Fruit fly (Drosophila melanogaster): ENCODE results near the gene qin.

The qin gene

DNA sequence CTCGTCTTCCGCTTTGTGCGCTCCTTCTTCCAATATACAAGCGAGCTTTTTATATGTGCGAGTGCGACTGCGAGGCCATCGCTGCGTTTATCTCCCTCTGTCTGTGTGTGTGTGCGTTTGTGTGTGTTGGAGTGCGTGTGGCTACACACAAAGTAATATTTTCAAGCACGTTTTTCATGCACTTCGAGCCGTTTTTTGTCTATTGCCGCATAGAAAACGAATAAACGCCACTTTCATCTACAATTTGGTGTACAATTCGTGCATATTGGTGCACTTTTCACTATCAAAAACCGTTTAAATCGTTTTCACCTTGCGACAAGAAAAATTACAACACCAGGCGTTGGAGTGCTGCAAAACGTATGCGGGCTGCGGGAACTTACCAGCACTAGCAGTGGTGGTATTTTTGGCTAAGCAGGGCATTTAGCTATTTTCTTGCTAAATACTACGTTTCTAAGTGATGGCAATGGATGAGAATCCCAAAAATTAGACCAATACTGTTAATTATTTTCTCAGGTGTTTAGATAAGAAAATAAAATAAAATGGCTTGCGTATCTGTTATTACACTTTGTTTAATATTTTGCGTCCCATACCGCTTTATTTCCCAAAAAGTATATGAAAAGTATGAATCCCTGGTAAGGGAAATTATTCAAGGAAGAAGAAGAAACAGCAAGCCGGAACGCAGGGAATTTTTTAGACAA, 68.3 kb downstream of the qin start, which contains the start of the genes CG31224 and CstF64 (continued):
- no peak for TF ChIP-seq pita (GFP tag; optimal IDR thresholded peaks at IDR 0.05)
- TF ChIP-seq CG17568 (GFP tag; optimal IDR thresholded peaks at IDR 0.05), result no peak
- TF ChIP-seq CG15696 (tag; optimal IDR thresholded peaks at IDR 0.05), result peak; percentile 81
- TF ChIP-seq Lpt (GFP tag; optimal IDR thresholded peaks at IDR 0.05), result no peak
- peak; percentile 88 for TF ChIP-seq CG33213 (GFP tag; optimal IDR thresholded peaks at IDR 0.05)
- TF ChIP-seq zfh2 (GFP tag; optimal IDR thresholded peaks at IDR 0.05), result peak; percentile 90
- TF ChIP-seq bab2 (GFP tag; optimal IDR thresholded peaks at IDR 0.05), result peak; percentile 87
- TF ChIP-seq CG14050 (GFP tag; IDR thresholded peaks at IDR 0.05), result peak; percentile 70
- no peak for TF ChIP-seq CG15011 (GFP tag; optimal IDR thresholded peaks at IDR 0.05)
- TF ChIP-seq Ets97D (GFP tag; optimal IDR thresholded peaks at IDR 0.05), result peak; percentile 94
- TF ChIP-seq slp2 (GFP tag; optimal IDR thresholded peaks at IDR 0.05), result peak; percentile 79
- no peak for TF ChIP-seq Bgb (GFP tag; IDR thresholded peaks at IDR 0.05; ENCODE audit: partially characterized antibody)
- TF ChIP-seq CG8478 (optimal IDR thresholded peaks at IDR 0.05), result peak; percentile 82
- peak; percentile 74 for TF ChIP-seq Fer2 (tag; optimal IDR thresholded peaks at IDR 0.05)
- TF ChIP-seq NfI (GFP tag; optimal IDR thresholded peaks at IDR 0.05), result peak; percentile 86
- 0 out of 3 replicates have a peak, but pooled peaks have one; percentile 8 for TF ChIP-seq jigr1 (GFP tag; IDR thresholded peaks at IDR 0.05)
- TF ChIP-seq CG18764 (GFP tag; optimal IDR thresholded peaks at IDR 0.05), result peak; percentile 80
- TF ChIP-seq Blimp-1 (GFP tag; optimal IDR thresholded peaks at IDR 0.05), result peak; percentile 73
- peak; percentile 45; the same call in 1 of the 2 replicates for TF ChIP-seq CG1024 (GFP tag; IDR thresholded peaks at IDR 0.05)
- TF ChIP-seq CG6654 (GFP tag; optimal IDR thresholded peaks at IDR 0.05), result peak; percentile 42
- TF ChIP-seq CG5953 (GFP tag; IDR thresholded peaks at IDR 0.05), result peak; percentile 55; the same call in 1 of the 2 replicates
- peak; percentile 35; the same call in 1 of the 2 replicates for TF ChIP-seq amos (GFP tag; IDR thresholded peaks at IDR 0.05; ENCODE audit: partially characterized antibody)
- no peak for TF ChIP-seq bowl (GFP tag; IDR thresholded peaks at IDR 0.05)
- no peak for TF ChIP-seq CG3407 (GFP tag; optimal IDR thresholded peaks at IDR 0.05)
- TF ChIP-seq schlank (tag; optimal IDR thresholded peaks at IDR 0.05), result no peak
- peak; percentile 76 for TF ChIP-seq CG14667 (GFP tag; IDR thresholded peaks at IDR 0.05)
- peak; percentile 24 for TF ChIP-seq TFAM (GFP tag; optimal IDR thresholded peaks at IDR 0.05)
- TF ChIP-seq CG4707 (GFP tag; optimal IDR thresholded peaks at IDR 0.05), result no peak
- TF ChIP-seq fu2 (GFP tag; optimal IDR thresholded peaks at IDR 0.05), result peak; percentile 82
- TF ChIP-seq CG3847 (GFP tag; IDR thresholded peaks at IDR 0.05), result peak; percentile 92
- TF ChIP-seq CG1647 (GFP tag; optimal IDR thresholded peaks at IDR 0.05), result peak; percentile 86
- peak; percentile 80 for TF ChIP-seq chm (GFP tag; IDR thresholded peaks at IDR 0.05)
- no peak for TF ChIP-seq CG16779 (GFP tag; IDR thresholded peaks at IDR 0.05)
- peak; percentile 92 for TF ChIP-seq Hsf (GFP tag; optimal IDR thresholded peaks at IDR 0.05)
- TF ChIP-seq bbx (GFP tag; IDR thresholded peaks at IDR 0.05; ENCODE audit: partially characterized antibody), result no peak
- peak; percentile 47; the same call in 2 of the 3 replicates for TF ChIP-seq CG7357 (GFP tag; IDR thresholded peaks at IDR 0.05)
- TF ChIP-seq HmgD (GFP tag; optimal IDR thresholded peaks at IDR 0.05), result peak; percentile 86
- TF ChIP-seq nom (GFP tag; optimal IDR thresholded peaks at IDR 0.05), result peak; percentile 1
- peak; percentile 23 for TF ChIP-seq Dp (GFP tag; optimal IDR thresholded peaks at IDR 0.05)
- peak; percentile 78 for TF ChIP-seq cato (GFP tag; optimal IDR thresholded peaks at IDR 0.05; ENCODE audit: borderline replicate concordance)
- peak; percentile 49 for TF ChIP-seq CG10274 (GFP tag; optimal IDR thresholded peaks at IDR 0.05)
- TF ChIP-seq BtbVII (GFP tag; optimal IDR thresholded peaks at IDR 0.05), result no peak
- TF ChIP-seq Dek (tag; optimal IDR thresholded peaks at IDR 0.05), result no peak
- TF ChIP-seq Mes4 (GFP tag; optimal IDR thresholded peaks at IDR 0.05), result peak; percentile 79
- no peak for TF ChIP-seq CG18011 (GFP tag; optimal IDR thresholded peaks at IDR 0.05)
- TF ChIP-seq Sry-β (GFP tag; optimal IDR thresholded peaks at IDR 0.05), result peak; percentile 95
- no peak for TF ChIP-seq ham (GFP tag; IDR thresholded peaks at IDR 0.05)
- peak; percentile 76 for TF ChIP-seq NFAT (GFP tag; IDR thresholded peaks at IDR 0.05)
- peak; percentile 85 for TF ChIP-seq CG11456 (GFP tag; IDR thresholded peaks at IDR 0.05)
- TF ChIP-seq klu (GFP tag; IDR thresholded peaks at IDR 0.05), result peak; percentile 72

Measured in whole organism, embryonic.